Worm (Caenorhabditis elegans): Measurements from ENCODE around the gene mltn-1.

mltn-1 gene

ce11 chrII:13174435-13174834 is 29.4 kb upstream of the mltn-1 start:
- no peak for TF ChIP-seq tab-1 (GFP tag; IDR thresholded peaks at IDR 0.05)
- no peak for TF ChIP-seq ref-1 (GFP tag; conservative IDR thresholded peaks at IDR 0.05)
- TF ChIP-seq T22C8.4 (GFP tag; IDR thresholded peaks at IDR 0.05): no peak

- TF ChIP-seq ztf-29 (GFP tag; IDR thresholded peaks at IDR 0.05): no peak
- no peak for TF ChIP-seq tab-1 (GFP tag; IDR thresholded peaks at IDR 0.05)
- no peak for TF ChIP-seq ztf-23 (GFP tag; IDR thresholded peaks at IDR 0.05)
- no peak for TF ChIP-seq klf-2 (GFP tag; conservative IDR thresholded peaks at IDR 0.05)
Measured at ce11 chrII:13170696-13171095, 25.7 kb upstream of the mltn-1 start.

ce11 chrII:13167493-13167892 is 22.5 kb upstream of the mltn-1 start:
- TF ChIP-seq cog-1 (tag; optimal IDR thresholded peaks at IDR 0.05): no peak
- no peak for TF ChIP-seq ztf-23 (GFP tag; IDR thresholded peaks at IDR 0.05)
- TF ChIP-seq med-1 (GFP tag; optimal IDR thresholded peaks at IDR 0.05; ENCODE audit: insufficient read depth): no peak
- TF ChIP-seq ref-1 (GFP tag; conservative IDR thresholded peaks at IDR 0.05): no peak
- TF ChIP-seq ztf-29 (GFP tag; IDR thresholded peaks at IDR 0.05): no peak
- no peak for TF ChIP-seq klf-2 (GFP tag; conservative IDR thresholded peaks at IDR 0.05)
- no peak for TF ChIP-seq T22C8.4 (GFP tag; IDR thresholded peaks at IDR 0.05)
- TF ChIP-seq flt-1 (GFP tag; IDR thresholded peaks at IDR 0.05): no peak
- no peak for TF ChIP-seq tab-1 (GFP tag; IDR thresholded peaks at IDR 0.05)

ce11 chrII:13165683-13166259 is 20.7 kb upstream of the mltn-1 start, which contains the start of gene moe-3:
Gene moe-3, minus strand, starts transcription at chrII:13165733.
- no peak for TF ChIP-seq cog-1 (tag; optimal IDR thresholded peaks at IDR 0.05)
- TF ChIP-seq ref-1 (GFP tag; conservative IDR thresholded peaks at IDR 0.05): no peak
- TF ChIP-seq ztf-29 (GFP tag; IDR thresholded peaks at IDR 0.05): no peak
- TF ChIP-seq flt-1 (GFP tag; IDR thresholded peaks at IDR 0.05): no peak
- TF ChIP-seq ztf-23 (GFP tag; IDR thresholded peaks at IDR 0.05): no peak
- TF ChIP-seq tab-1 (GFP tag; IDR thresholded peaks at IDR 0.05): no peak
- no peak for TF ChIP-seq med-1 (GFP tag; optimal IDR thresholded peaks at IDR 0.05; ENCODE audit: insufficient read depth)
- no peak for TF ChIP-seq klf-2 (GFP tag; conservative IDR thresholded peaks at IDR 0.05)
- no peak for TF ChIP-seq T22C8.4 (GFP tag; IDR thresholded peaks at IDR 0.05)

- TF ChIP-seq klf-2 (GFP tag; conservative IDR thresholded peaks at IDR 0.05) (no peak), ztf-23 (GFP tag; IDR thresholded peaks at IDR 0.05) (no peak), ref-1 (GFP tag; conservative IDR thresholded peaks at IDR 0.05) (no peak), ztf-29 (GFP tag; IDR thresholded peaks at IDR 0.05) (no peak), cog-1 (tag; optimal IDR thresholded peaks at IDR 0.05) (no peak), med-1 (GFP tag; optimal IDR thresholded peaks at IDR 0.05; ENCODE audit: insufficient read depth) (no peak), tab-1 (GFP tag; IDR thresholded peaks at IDR 0.05) (no peak), flt-1 (GFP tag; IDR thresholded peaks at IDR 0.05) (no peak), T22C8.4 (GFP tag; IDR thresholded peaks at IDR 0.05) (no peak)
Measured at ce11 chrII:13164062-13164461, 19.0 kb upstream of the mltn-1 start.

ce11 chrII:13163009-13163408 is 18.0 kb upstream of the mltn-1 start:
- TF ChIP-seq ztf-29 (GFP tag; IDR thresholded peaks at IDR 0.05): no peak

- TF ChIP-seq med-1 (GFP tag; optimal IDR thresholded peaks at IDR 0.05; ENCODE audit: insufficient read depth) (no peak), flt-1 (GFP tag; IDR thresholded peaks at IDR 0.05) (no peak), ztf-29 (GFP tag; IDR thresholded peaks at IDR 0.05) (no peak), T22C8.4 (GFP tag; IDR thresholded peaks at IDR 0.05) (no peak), ztf-23 (GFP tag; IDR thresholded peaks at IDR 0.05) (no peak), cog-1 (tag; optimal IDR thresholded peaks at IDR 0.05) (no peak), klf-2 (GFP tag; conservative IDR thresholded peaks at IDR 0.05) (no peak), ref-1 (GFP tag; conservative IDR thresholded peaks at IDR 0.05) (no peak), tab-1 (GFP tag; IDR thresholded peaks at IDR 0.05) (no peak)
Measured at ce11 chrII:13159869-13160268, 14.8 kb upstream of the mltn-1 start.

- TF ChIP-seq ztf-23 (GFP tag; IDR thresholded peaks at IDR 0.05): 0 out of 2 replicates have a peak, but pooled peaks have one; percentile 23
- TF ChIP-seq med-1 (GFP tag; optimal IDR thresholded peaks at IDR 0.05; ENCODE audit: insufficient read depth): no peak
- 0 out of 2 replicates have a peak, but pooled peaks have one; percentile 16 for TF ChIP-seq T22C8.4 (GFP tag; IDR thresholded peaks at IDR 0.05)
Measured at ce11 chrII:13156971-13157370, 11.9 kb upstream of the mltn-1 start, which contains the start of the genes hpr-17 and F32A11.1. Gene hpr-17, minus strand, starts transcription at chrII:13157047. Gene F32A11.1, plus strand, starts transcription at chrII:13157329.

- TF ChIP-seq T22C8.4 (GFP tag; IDR thresholded peaks at IDR 0.05) (no peak), ztf-29 (GFP tag; IDR thresholded peaks at IDR 0.05) (no peak), ztf-23 (GFP tag; IDR thresholded peaks at IDR 0.05) (no peak)
Measured at ce11 chrII:13156071-13156470, 11.0 kb upstream of the mltn-1 start.

ce11 chrII:13153299-13153698 is 8.3 kb upstream of the mltn-1 start, which contains the start of gene spe-18:
Gene spe-18, minus strand, starts transcription at chrII:13153399.
- TF ChIP-seq ztf-23 (GFP tag; IDR thresholded peaks at IDR 0.05) (no peak), med-1 (GFP tag; optimal IDR thresholded peaks at IDR 0.05; ENCODE audit: insufficient read depth) (no peak), tab-1 (GFP tag; IDR thresholded peaks at IDR 0.05) (no peak), flt-1 (GFP tag; IDR thresholded peaks at IDR 0.05) (no peak), T22C8.4 (GFP tag; IDR thresholded peaks at IDR 0.05) (no peak)

- no peak for TF ChIP-seq ztf-29 (GFP tag; IDR thresholded peaks at IDR 0.05)
Measured at ce11 chrII:13152409-13152808, 7.4 kb upstream of the mltn-1 start.

Measured in whole organism, midembryonic.